ENCODE assay signal across 1 fruit fly cellular context in the genomic region with DNA sequence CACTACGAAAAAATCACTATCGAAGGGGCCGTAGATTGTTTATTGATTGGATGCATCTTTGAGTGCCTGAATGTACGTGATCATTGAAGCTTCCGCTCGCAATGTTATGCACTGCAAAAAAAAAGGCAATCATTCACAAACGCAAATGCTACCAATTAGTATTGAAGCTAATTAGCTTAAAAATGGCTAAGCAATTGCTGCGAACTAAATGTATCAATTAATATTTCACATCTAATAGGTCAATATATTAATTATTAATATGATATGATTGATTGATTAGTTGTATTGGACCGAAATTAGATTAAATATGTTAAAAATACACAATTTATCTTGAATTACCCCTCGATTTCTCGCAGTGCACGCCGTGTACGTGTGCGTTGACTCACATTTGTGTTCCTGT.
TF ChIP-seq lines count a peak whose summit lies in the region.

No protein-coding gene starts in this region.

TF ChIP-seq in whole organism, embryonic, 481 proteins besides CTCF, POLR2A, EP300 and RAD21 (continued from another document):
- TF ChIP-seq Hr3 (GFP tag; optimal IDR thresholded peaks at IDR 0.05; lab: Kevin White, UChicago) (peak; percentile 1), eve (GFP tag; optimal IDR thresholded peaks at IDR 0.05; lab: Kevin White, UChicago) (peak in 1 of 2 experiments; percentile 46), CG7556 (GFP tag; optimal IDR thresholded peaks at IDR 0.05; lab: Kevin White, UChicago) (peak; percentile 50), phol (tag; optimal IDR thresholded peaks at IDR 0.05; lab: Kevin White, UChicago) (peak; percentile 63), CG12769 (tag; optimal IDR thresholded peaks at IDR 0.05; lab: Kevin White, UChicago) (no peak), CG10209 (GFP tag; optimal IDR thresholded peaks at IDR 0.05; lab: Kevin White, UChicago) (peak; percentile 13), CG10565 (GFP tag; optimal IDR thresholded peaks at IDR 0.05; lab: Kevin White, UChicago) (no peak), CG13775 (GFP tag; optimal IDR thresholded peaks at IDR 0.05; lab: Kevin White, UChicago) (peak; percentile 13), run (tag; optimal IDR thresholded peaks at IDR 0.05; lab: Kevin White, UChicago) (no peak), mld (GFP tag; IDR thresholded peaks at IDR 0.05; lab: Robert Waterston, UW; ENCODE audit: partially characterized antibody) (no peak), CG7786 (GFP tag; optimal IDR thresholded peaks at IDR 0.05; lab: Kevin White, UChicago) (no peak), Ets65A (GFP tag; lab: Kevin White, UChicago) (peak; percentile 68), ind (GFP tag; optimal IDR thresholded peaks at IDR 0.05; lab: Kevin White, UChicago) (peak; percentile 28), CG30403 (GFP tag; optimal IDR thresholded peaks at IDR 0.05; lab: Kevin White, UChicago) (peak; percentile 48), CG17385 (GFP tag; optimal IDR thresholded peaks at IDR 0.05; lab: Kevin White, UChicago) (peak; percentile 11), CG15073 (GFP tag; optimal IDR thresholded peaks at IDR 0.05; lab: Kevin White, UChicago) (no peak), so (GFP tag; IDR thresholded peaks at IDR 0.05; lab: Robert Waterston, UW) (no peak), CG9437 (GFP tag; optimal IDR thresholded peaks at IDR 0.05; lab: Kevin White, UChicago) (peak; percentile 17), CG10431 (GFP tag; optimal IDR thresholded peaks at IDR 0.05; lab: Kevin White, UChicago) (no peak), CG9727 (GFP tag; optimal IDR thresholded peaks at IDR 0.05; lab: Kevin White, UChicago) (peak; percentile 33), HmgD (GFP tag; optimal IDR thresholded peaks at IDR 0.05; lab: Kevin White, UChicago) (no peak), CG8281 (tag; optimal IDR thresholded peaks at IDR 0.05; lab: Kevin White, UChicago) (no peak), CG10267 (tag; optimal IDR thresholded peaks at IDR 0.05; lab: Kevin White, UChicago) (peak; percentile 11), CG18599 (GFP tag; optimal IDR thresholded peaks at IDR 0.05; lab: Kevin White, UChicago) (peak; percentile 13), CG2678 (tag; optimal IDR thresholded peaks at IDR 0.05; lab: Kevin White, UChicago) (peak; percentile 60), Myb (GFP tag; optimal IDR thresholded peaks at IDR 0.05; lab: Kevin White, UChicago) (no peak), ranshi (GFP tag; IDR thresholded peaks at IDR 0.05; lab: Robert Waterston, UW) (no peak), CG7928 (GFP tag; optimal IDR thresholded peaks at IDR 0.05; lab: Kevin White, UChicago) (no peak), CG18619 (GFP tag; optimal IDR thresholded peaks at IDR 0.05; lab: Kevin White, UChicago) (no peak), knrl (GFP tag; IDR thresholded peaks at IDR 0.05; lab: Robert Waterston, UW; ENCODE audit: partially characterized antibody) (no peak), lbe (GFP tag; optimal IDR thresholded peaks at IDR 0.05; lab: Kevin White, UChicago) (no peak), Ssrp (tag; optimal IDR thresholded peaks at IDR 0.05; lab: Kevin White, UChicago) (peak; percentile 35), CG2712 (tag; optimal IDR thresholded peaks at IDR 0.05; lab: Kevin White, UChicago) (peak; percentile 54), Sry-β (GFP tag; optimal IDR thresholded peaks at IDR 0.05; lab: Kevin White, UChicago) (no peak), HLH54F (GFP tag; optimal IDR thresholded peaks at IDR 0.05; lab: Kevin White, UChicago) (no peak), lmd (GFP tag; IDR thresholded peaks at IDR 0.05; lab: Robert Waterston, UW) (peak; percentile 17; the same call in 1 of the 2 replicates), sob (GFP tag; IDR thresholded peaks at IDR 0.05; lab: Robert Waterston, UW) (no peak), dmrt99B (tag; optimal IDR thresholded peaks at IDR 0.05; lab: Kevin White, UChicago) (peak; percentile 61), CG13287 (GFP tag; IDR thresholded peaks at IDR 0.05; lab: Robert Waterston, UW; ENCODE audit: partially characterized antibody) (no peak), Sox100B (GFP tag; optimal IDR thresholded peaks at IDR 0.05; lab: Kevin White, UChicago) (peak; percentile 43), gsb-n (tag; optimal IDR thresholded peaks at IDR 0.05; lab: Kevin White, UChicago) (peak; percentile 3), lab (GFP tag; optimal IDR thresholded peaks at IDR 0.05; lab: Kevin White, UChicago) (peak; percentile 19), CG12659 (GFP tag; optimal IDR thresholded peaks at IDR 0.05; lab: Kevin White, UChicago) (no peak), caup (GFP tag; optimal IDR thresholded peaks at IDR 0.05; lab: Kevin White, UChicago; ENCODE audit: severe bottlenecking) (no peak), grn (GFP tag; optimal IDR thresholded peaks at IDR 0.05; lab: Kevin White, UChicago) (no peak), CG12391 (tag; optimal IDR thresholded peaks at IDR 0.05; lab: Kevin White, UChicago) (peak; percentile 37), sens-2 (GFP tag; IDR thresholded peaks at IDR 0.05; lab: Robert Waterston, UW) (no peak), sens (GFP tag; lab: Kevin White, UChicago) (peak; percentile 76), CG12219 (GFP tag; optimal IDR thresholded peaks at IDR 0.05; lab: Kevin White, UChicago) (peak; percentile 3), Ptx1 (GFP tag; IDR thresholded peaks at IDR 0.05; lab: Robert Waterston, UW) (no peak), wek (GFP tag; optimal IDR thresholded peaks at IDR 0.05; lab: Kevin White, UChicago) (no peak), CG13424 (tag; optimal IDR thresholded peaks at IDR 0.05; lab: Kevin White, UChicago) (peak; percentile 40)
